Worm (Caenorhabditis elegans) whole organism, L3 larva: Measurements from ENCODE around the gene C40C9.3.

Source experiments
- R02D3.7 ChIP-seq: fragments of 150-350 bp; optimal IDR thresholded peaks from 2 replicates; lab custom pipeline; 2014; ENCODE audit warnings: missing biosample characterization, missing genetic modification characterization
- ZK546.5 ChIP-seq: sonication (generic microtip); optimal IDR thresholded peaks from 2 replicates; lab custom pipeline; 2017; ENCODE audit warnings: missing biosample characterization, missing genetic modification characterization
- aly-2 ChIP-seq: fragments of 150-350 bp; optimal IDR thresholded peaks from 2 replicates; lab custom pipeline; 2014; ENCODE audit warnings: missing biosample characterization, missing genetic modification characterization
- ama-1 ChIP-seq: fragments of 150-350 bp; optimal IDR thresholded peaks from 2 replicates; lab custom pipeline; 2018
- ceh-28 ChIP-seq: fragments of 150-350 bp; optimal IDR thresholded peaks from 2 replicates; lab custom pipeline; 2014; ENCODE audit warnings: missing biosample characterization, missing genetic modification reagents, missing genetic modification characterization
- ceh-82 ChIP-seq: fragments of 150-350 bp; optimal IDR thresholded peaks from 2 replicates; lab custom pipeline; 2014; ENCODE audit warnings: missing biosample characterization, missing genetic modification characterization
- ceh-9 ChIP-seq: sonication (generic microtip); optimal IDR thresholded peaks from 2 replicates; lab custom pipeline; 2018; ENCODE audit warnings: missing biosample characterization, missing genetic modification characterization
- daf-12 ChIP-seq: fragments of 150-350 bp; optimal IDR thresholded peaks from 2 replicates; lab custom pipeline; 2014; ENCODE audit warnings: missing biosample characterization, missing genetic modification reagents, missing genetic modification characterization
- egl-27 ChIP-seq: sonication (generic microtip); optimal IDR thresholded peaks from 4 replicates; lab custom pipeline; 2017; ENCODE audit warnings: missing biosample characterization, missing genetic modification reagents, missing genetic modification characterization
- egl-5 ChIP-seq: fragments of 150-350 bp; optimal IDR thresholded peaks from 2 replicates; lab custom pipeline; 2017; ENCODE audit warnings: missing biosample characterization, missing genetic modification reagents, missing genetic modification characterization, inconsistent platforms
- elt-1 ChIP-seq: fragments of 150-350 bp; optimal IDR thresholded peaks from 2 replicates; lab custom pipeline; 2014; ENCODE audit warnings: missing biosample characterization, missing genetic modification characterization
- elt-3 ChIP-seq, 3 experiments: fragments of 150-350 bp in 1 of 3; sonication (generic microtip) in 2 of 3; optimal IDR thresholded peaks; 2 replicates in 2 of 3; 4 replicates in 1 of 3; lab custom pipeline; 2014 to 2017; ENCODE audit warnings: missing biosample characterization in 3 of 3, missing genetic modification characterization in 3 of 3
- eor-1 ChIP-seq, 2 experiments: fragments of 150-350 bp; optimal IDR thresholded peaks; 2 replicates each; lab custom pipeline; 2014 to 2018; ENCODE audit warnings: missing biosample characterization in 2 of 2, missing genetic modification characterization in 2 of 2
- fkh-10 ChIP-seq: sonication (generic microtip); optimal IDR thresholded peaks from 2 replicates; lab custom pipeline; 2017; ENCODE audit warnings: missing biosample characterization, missing genetic modification reagents, missing genetic modification characterization
- fkh-2 ChIP-seq: fragments of 150-350 bp; optimal IDR thresholded peaks from 2 replicates; lab custom pipeline; 2014; ENCODE audit warnings: missing biosample characterization, missing genetic modification reagents, missing genetic modification characterization
- fos-1 ChIP-seq: fragments of 150-350 bp; optimal IDR thresholded peaks from 2 replicates; lab custom pipeline; 2014; ENCODE audit warnings: missing biosample characterization, missing genetic modification characterization
- hmg-11 ChIP-seq: sonication (generic microtip); optimal IDR thresholded peaks from 2 replicates; lab custom pipeline; 2016; ENCODE audit warnings: missing genetic modification characterization, missing compliant biosample characterization
- jun-1 ChIP-seq: fragments of 150-350 bp; optimal IDR thresholded peaks from 2 replicates; lab custom pipeline; 2014; ENCODE audit warnings: missing biosample characterization, missing genetic modification reagents, missing genetic modification characterization
- lin-15B ChIP-seq: fragments of 150-350 bp; optimal IDR thresholded peaks from 2 replicates; lab custom pipeline; 2014; ENCODE audit warnings: missing biosample characterization, missing genetic modification characterization
- lin-39 ChIP-seq: fragments of 150-350 bp; optimal IDR thresholded peaks from 2 replicates; lab custom pipeline; 2018; ENCODE audit warnings: missing biosample characterization, missing genetic modification reagents, missing genetic modification characterization
- mdl-1 ChIP-seq: fragments of 150-350 bp; optimal IDR thresholded peaks from 2 replicates; lab custom pipeline; 2014; ENCODE audit warnings: missing biosample characterization, missing genetic modification characterization
- nhr-11 ChIP-seq: fragments of 150-350 bp; optimal IDR thresholded peaks from 2 replicates; lab custom pipeline; 2014; ENCODE audit warnings: missing biosample characterization, missing genetic modification characterization
- nhr-12 ChIP-seq: fragments of 150-350 bp; optimal IDR thresholded peaks from 2 replicates; lab custom pipeline; 2014; ENCODE audit warnings: missing biosample characterization, missing genetic modification characterization
- nhr-23 ChIP-seq: fragments of 150-350 bp; optimal IDR thresholded peaks from 2 replicates; lab custom pipeline; 2014; ENCODE audit warnings: missing biosample characterization, missing genetic modification reagents, missing genetic modification characterization
- nhr-237 ChIP-seq: fragments of 150-350 bp; optimal IDR thresholded peaks from 2 replicates; lab custom pipeline; 2014; ENCODE audit warnings: missing biosample characterization, missing genetic modification characterization
- nhr-25 ChIP-seq: sonication (generic microtip); optimal IDR thresholded peaks from 2 replicates; lab custom pipeline; 2017; ENCODE audit warnings: missing biosample characterization, missing genetic modification characterization
- nhr-28 ChIP-seq: fragments of 150-350 bp; optimal IDR thresholded peaks from 2 replicates; lab custom pipeline; 2014; ENCODE audit warnings: missing biosample characterization, missing genetic modification characterization
- nhr-43 ChIP-seq: sonication (generic microtip); optimal IDR thresholded peaks from 2 replicates; lab custom pipeline; 2016; ENCODE audit warnings: mild to moderate bottlenecking, missing genetic modification characterization, missing compliant biosample characterization; ENCODE audit not compliant: poor library complexity, severe bottlenecking
- nhr-67 ChIP-seq: fragments of 150-350 bp; optimal IDR thresholded peaks from 2 replicates; lab custom pipeline; 2014; ENCODE audit warnings: missing biosample characterization, missing genetic modification characterization
- nhr-76 ChIP-seq: fragments of 150-350 bp; sonication (generic microtip); optimal IDR thresholded peaks from 5 replicates; lab custom pipeline; 2014; ENCODE audit warnings: missing biosample characterization, missing genetic modification characterization
- sea-2 ChIP-seq: fragments of 150-350 bp; sonication (generic microtip); optimal IDR thresholded peaks from 4 replicates; lab custom pipeline; 2014; ENCODE audit warnings: missing biosample characterization, missing genetic modification reagents, missing genetic modification characterization
- skn-1 ChIP-seq: fragments of 150-350 bp; optimal IDR thresholded peaks from 2 replicates; lab custom pipeline; 2014; ENCODE audit warnings: missing biosample characterization, missing genetic modification characterization
- tbx-2 ChIP-seq: sonication (generic microtip); optimal IDR thresholded peaks from 2 replicates; lab custom pipeline; 2016; ENCODE audit warnings: mild to moderate bottlenecking, missing genetic modification characterization, missing compliant biosample characterization
- unc-39 ChIP-seq: sonication (generic microtip); optimal IDR thresholded peaks from 4 replicates; lab custom pipeline; 2017; ENCODE audit warnings: missing biosample characterization, missing genetic modification characterization
- zag-1 ChIP-seq: fragments of 150-350 bp; optimal IDR thresholded peaks from 2 replicates; lab custom pipeline; 2014; ENCODE audit warnings: missing biosample characterization, missing genetic modification characterization
- ztf-11 ChIP-seq: fragments of 150-350 bp; optimal IDR thresholded peaks from 2 replicates; lab custom pipeline; 2014; ENCODE audit warnings: missing biosample characterization, missing genetic modification characterization

Gene C40C9.3

DNA sequence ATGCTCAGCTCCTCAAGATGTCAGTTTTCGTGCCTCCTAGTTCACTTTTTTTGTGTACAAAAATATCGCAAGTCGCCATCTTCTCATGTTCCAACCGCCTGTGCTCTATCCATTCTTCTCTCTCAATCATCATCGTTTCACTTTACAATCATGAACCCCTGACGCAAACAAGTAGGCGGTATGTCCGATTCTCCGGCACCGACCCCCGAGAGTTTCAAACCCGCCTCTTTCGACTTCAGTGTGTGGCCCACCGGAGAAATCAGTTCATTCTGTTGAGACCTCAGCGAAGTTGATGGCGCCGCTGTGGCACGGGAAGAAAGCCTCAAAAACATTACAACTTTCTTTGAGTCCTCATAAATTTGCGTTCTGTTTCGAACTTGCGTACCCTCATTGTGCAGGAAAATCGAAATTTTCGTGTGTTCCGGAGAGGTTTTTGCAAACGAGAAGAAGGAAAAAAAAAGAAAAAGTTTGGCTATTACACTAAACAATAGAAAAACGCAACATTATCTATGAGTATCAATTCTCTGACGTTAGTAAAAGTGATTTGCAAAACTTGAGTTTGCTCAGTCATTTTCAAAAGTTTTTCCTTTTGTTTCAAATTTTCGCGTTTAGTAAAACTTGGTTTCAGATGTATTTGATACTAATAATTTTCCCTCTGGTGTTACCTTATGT lies 42.3 kb upstream of the C40C9.3 start, which contains the start of gene F54B11.9:
F54B11.9 (plus strand) TSS at position 622 of the 672 bp plus-strand sequence.
- TF ChIP-seq aly-2 (tag; lab: Kevin White, UChicago) (no peak), nhr-12 (no peak), nhr-76 (tag; lab: Kevin White, UChicago) (no peak), nhr-25 (tag; lab: Kevin White, UChicago) (no peak), nhr-67 (tag; lab: Kevin White, UChicago) (no peak), ceh-9 (tag; lab: Kevin White, UChicago) (no peak), eor-1 (tag; optimal IDR thresholded peaks at IDR 0.05; lab: Kevin White, UChicago) (no peak), sea-2 (GFP tag; lab: Kevin White, UChicago) (no peak), hmg-11 (tag; lab: Kevin White, UChicago) (no peak), lin-15B (tag; lab: Kevin White, UChicago) (no peak), unc-39 (tag; lab: Kevin White, UChicago) (no peak)

DNA sequence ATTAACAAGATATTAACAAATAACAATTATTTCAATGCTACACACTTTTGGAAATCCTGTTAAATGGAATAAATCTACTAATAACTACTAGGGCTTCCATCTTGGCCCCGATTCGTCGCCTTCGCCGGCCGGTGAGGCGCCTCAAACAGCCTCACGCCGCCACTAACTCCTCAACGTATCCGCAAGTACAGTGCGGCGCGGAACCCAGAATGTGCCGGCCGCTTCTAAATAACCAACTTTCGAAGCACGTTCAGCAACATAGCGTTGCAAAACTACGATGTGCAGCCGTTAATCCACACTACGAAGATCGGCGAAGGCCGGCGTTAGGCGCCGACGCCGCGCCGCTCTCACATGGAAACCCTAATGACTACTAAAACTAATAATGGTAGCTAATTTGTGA lies 41.6 kb upstream of the C40C9.3 start:
- TF ChIP-seq ceh-82 (tag; lab: Kevin White, UChicago) (no peak), nhr-43 (tag; lab: Kevin White, UChicago) (no peak), egl-5 (tag; lab: Kevin White, UChicago) (no peak), nhr-76 (tag; lab: Kevin White, UChicago) (no peak), daf-12 (no peak), skn-1 (tag; lab: Kevin White, UChicago) (no peak), ama-1 (no peak), lin-15B (tag; lab: Kevin White, UChicago) (no peak), eor-1 (tag; optimal IDR thresholded peaks at IDR 0.05; lab: Kevin White, UChicago) (no peak), aly-2 (tag; lab: Kevin White, UChicago) (no peak), egl-27 (no peak), nhr-23 (no peak), fos-1 (no peak), nhr-237 (no peak), mdl-1 (tag; lab: Kevin White, UChicago) (no peak), lin-39 (tag; lab: Kevin White, UChicago) (no peak), fkh-2 (tag; lab: Kevin White, UChicago) (no peak), unc-39 (tag; lab: Kevin White, UChicago) (no peak), ceh-9 (tag; lab: Kevin White, UChicago) (no peak)

DNA sequence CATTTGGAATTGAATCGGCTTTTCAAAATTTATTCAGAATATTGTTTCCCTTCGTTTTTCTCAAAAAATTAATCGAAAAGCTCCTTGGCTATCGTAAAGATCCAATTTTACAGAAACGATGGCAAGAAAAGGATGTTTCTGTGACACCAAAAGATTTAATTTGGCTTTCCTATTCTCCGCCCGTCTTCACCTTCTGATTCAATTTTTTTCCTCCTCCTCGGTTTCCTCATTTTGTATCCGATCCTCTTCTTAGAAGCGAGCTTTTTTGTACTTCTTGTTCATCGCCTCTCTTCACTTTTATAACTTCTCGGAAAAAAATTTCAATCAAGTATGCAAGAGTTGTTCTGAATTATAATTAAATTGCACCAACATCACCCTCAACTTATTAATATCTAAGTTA lies 37.4 kb upstream of the C40C9.3 start:
- TF ChIP-seq fos-1 (no peak), fkh-10 (GFP tag; lab: Kevin White, UChicago) (peak; percentile 52)

DNA sequence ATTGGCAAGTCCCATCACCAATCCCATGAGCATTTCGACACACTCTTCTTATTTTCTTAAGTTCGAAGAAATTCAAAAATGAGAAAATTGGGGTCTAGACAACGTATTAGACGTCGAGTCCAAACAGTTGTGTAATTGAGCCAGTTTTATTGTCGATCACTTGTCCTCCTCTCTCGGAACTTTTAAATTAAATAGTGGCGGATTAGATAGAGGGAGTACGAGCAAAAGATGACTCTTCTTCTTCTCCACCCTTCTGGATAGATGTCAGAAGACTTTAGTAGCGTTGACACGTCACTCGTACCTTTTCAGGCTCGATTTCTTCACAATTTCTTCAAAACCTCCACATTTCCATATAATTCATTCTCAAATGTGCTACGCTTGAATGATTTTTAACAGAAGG lies 32.2 kb upstream of the C40C9.3 start:
- TF ChIP-seq elt-3 (tag; optimal IDR thresholded peaks at IDR 0.05; lab: Kevin White, UChicago) (no peak), nhr-28 (tag; lab: Kevin White, UChicago) (no peak), ZK546.5 (no peak), elt-1 (tag; lab: Kevin White, UChicago) (no peak), R02D3.7 (tag; lab: Kevin White, UChicago) (no peak), aly-2 (tag; lab: Kevin White, UChicago) (no peak), zag-1 (tag; lab: Kevin White, UChicago) (no peak), fkh-10 (GFP tag; lab: Kevin White, UChicago) (no peak), ztf-11 (tag; lab: Kevin White, UChicago) (no peak), fkh-2 (tag; lab: Kevin White, UChicago) (no peak), nhr-11 (tag; lab: Kevin White, UChicago) (no peak), nhr-76 (tag; lab: Kevin White, UChicago) (no peak), tbx-2 (tag; lab: Kevin White, UChicago) (no peak), eor-1 (tag; optimal IDR thresholded peaks at IDR 0.05; lab: Kevin White, UChicago) (no peak), ceh-28 (tag; lab: Kevin White, UChicago) (no peak), hmg-11 (tag; lab: Kevin White, UChicago) (no peak), egl-27 (no peak), jun-1 (no peak), nhr-12 (no peak)
